Worm (Caenorhabditis elegans) whole organism, L4 larva: ENCODE measurements around the gene T01C8.3.

Experiments used
- F37D6.2 ChIP-seq: sonication (generic microtip); optimal IDR thresholded peaks from 2 replicates; lab custom pipeline; 2016; ENCODE audit warnings: mild to moderate bottlenecking, missing genetic modification characterization, missing compliant biosample characterization
- F49E8.2 ChIP-seq: sonication (generic microtip); optimal IDR thresholded peaks from 2 replicates; lab custom pipeline; 2016; ENCODE audit warnings: missing compliant biosample characterization, mild to moderate bottlenecking, missing genetic modification characterization, borderline replicate concordance
- ama-1 ChIP-seq: fragments of 150-350 bp; optimal IDR thresholded peaks from 2 replicates; lab custom pipeline; 2014; ENCODE audit warnings: inconsistent platforms, mixed read lengths
- dpl-1 ChIP-seq: fragments of 150-350 bp; optimal IDR thresholded peaks from 2 replicates; lab custom pipeline; 2014; ENCODE audit warnings: missing biosample characterization, missing genetic modification reagents, missing genetic modification characterization
- dve-1 ChIP-seq: sonication (generic microtip); optimal IDR thresholded peaks from 2 replicates; lab custom pipeline; 2017; ENCODE audit warnings: antibody characterized with exemption, mild to moderate bottlenecking, missing genetic modification characterization, missing compliant biosample characterization; ENCODE audit not compliant: insufficient read depth
- nhr-11 ChIP-seq: fragments of 150-350 bp; optimal IDR thresholded peaks from 2 replicates; lab custom pipeline; 2014; ENCODE audit warnings: missing biosample characterization, missing genetic modification characterization
- nhr-237 ChIP-seq: sonication (generic microtip); optimal IDR thresholded peaks from 2 replicates; lab custom pipeline; 2017; ENCODE audit warnings: missing biosample characterization, missing genetic modification characterization
- nhr-28 ChIP-seq: fragments of 150-350 bp; optimal IDR thresholded peaks from 2 replicates; lab custom pipeline; 2014; ENCODE audit warnings: missing biosample characterization, missing genetic modification characterization
- skn-1 ChIP-seq: fragments of 150-350 bp; optimal IDR thresholded peaks from 2 replicates; lab custom pipeline; 2014; ENCODE audit warnings: missing biosample characterization, missing genetic modification characterization
- snpc-4 ChIP-seq: fragments of 150-350 bp; optimal IDR thresholded peaks from 2 replicates; lab custom pipeline; 2014; ENCODE audit warnings: missing biosample characterization, missing genetic modification characterization
- spr-1 ChIP-seq: sonication (generic microtip); optimal IDR thresholded peaks from 2 replicates; lab custom pipeline; 2016; ENCODE audit warnings: mild to moderate bottlenecking, missing genetic modification characterization, missing compliant biosample characterization
- spr-3 ChIP-seq: fragments of 200-800 bp; sonication (Bioruptor generic); optimal IDR thresholded peaks from 2 replicates; lab custom pipeline; 2018; ENCODE audit warnings: mild to moderate bottlenecking, missing genetic modification characterization, missing compliant biosample characterization
- unc-62 ChIP-seq, 3 experiments: fragments of 150-350 bp in 1 of 3; sonication (generic microtip); optimal IDR thresholded peaks in 2 of 3; peaks in 1 of 3; 1 replicate in 1 of 3; 2 replicates in 2 of 3; lab custom pipeline; 2014 to 2017; ENCODE audit warnings: missing biosample characterization in 3 of 3, missing genetic modification characterization in 3 of 3, missing genetic modification reagents in 3 of 3, missing genotype in 1 of 3

DNA sequence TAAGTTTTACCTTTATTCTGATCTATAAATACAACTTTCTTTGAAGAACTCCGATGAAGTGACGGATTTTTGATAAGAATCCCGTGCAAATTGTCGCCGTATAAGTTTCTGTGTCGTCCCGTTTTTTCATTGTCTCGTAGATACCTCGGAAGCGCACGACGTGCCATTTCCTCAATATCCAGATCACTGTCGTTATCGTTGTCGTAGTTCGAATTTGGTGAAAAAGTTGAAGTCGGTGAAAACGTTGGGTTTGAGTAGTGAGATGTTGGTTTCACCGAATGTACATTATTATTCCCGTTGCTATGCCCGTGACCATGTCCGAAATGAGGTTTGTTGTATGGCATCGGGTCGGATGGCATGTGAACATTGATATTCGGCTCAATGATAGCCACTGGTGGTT, 26.7 kb upstream of the T01C8.3 start:
- TF ChIP-seq F37D6.2 = no peak
- no peak for TF ChIP-seq spr-3 (GFP tag; lab: Kevin White, UChicago)
- TF ChIP-seq F49E8.2 = no peak
- no peak for TF ChIP-seq dve-1 (tag; lab: Kevin White, UChicago)
- TF ChIP-seq ama-1 (lab: Kevin White, UChicago) = no peak
- no peak for TF ChIP-seq nhr-237 (tag; lab: Kevin White, UChicago)
- TF ChIP-seq nhr-11 (tag; lab: Kevin White, UChicago) = no peak
- TF ChIP-seq unc-62 (GFP tag; optimal IDR thresholded peaks at IDR 0.05 in 1 of 2; lab: Kevin White, UChicago) = no peak
- no peak for TF ChIP-seq unc-62 (tag; optimal IDR thresholded peaks at IDR 0.05; lab: Kevin White, UChicago)
- TF ChIP-seq snpc-4 (tag; lab: Kevin White, UChicago) = no peak
- TF ChIP-seq nhr-28 (tag; lab: Kevin White, UChicago) = no peak
- TF ChIP-seq dpl-1 (GFP tag; lab: Kevin White, UChicago) = no peak
- no peak for TF ChIP-seq skn-1 (tag; lab: Kevin White, UChicago)
- no peak for TF ChIP-seq spr-1 (tag; lab: Kevin White, UChicago)
